Fruit fly (Drosophila melanogaster): Measurements from ENCODE around the gene nau.

DNA sequence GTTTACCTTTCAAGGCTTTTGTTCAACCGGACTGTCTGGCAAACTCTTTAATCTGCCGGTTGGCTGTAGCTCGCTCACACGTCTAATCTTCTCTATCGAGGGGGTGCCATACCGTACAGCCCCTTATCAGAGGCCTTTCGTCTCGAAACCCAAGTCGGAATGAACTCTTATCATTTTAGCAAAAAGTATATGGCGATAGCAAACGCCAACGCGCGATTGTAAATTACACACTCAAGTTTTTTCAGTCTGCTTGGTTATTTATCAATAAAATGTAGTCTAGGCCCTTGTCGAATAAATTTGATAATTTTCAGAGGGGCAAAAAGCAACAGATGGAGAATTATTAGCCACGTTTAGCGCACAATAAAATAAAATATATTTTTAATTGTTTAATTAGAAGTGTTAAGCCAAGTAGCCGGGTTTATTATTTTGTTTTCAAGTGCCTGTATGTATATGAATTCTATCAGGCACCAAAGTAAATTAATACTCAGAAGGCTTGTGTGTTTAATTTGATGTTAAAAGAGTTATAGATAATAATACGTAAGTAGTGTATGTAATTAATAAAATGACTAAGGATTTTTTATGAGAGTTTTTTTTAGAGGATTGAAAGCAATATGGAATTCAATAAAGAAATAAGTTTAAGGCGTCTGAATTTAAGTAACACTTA lies 6.8 kb upstream of the nau start:
- TF ChIP-seq Sin3A (optimal IDR thresholded peaks at IDR 0.05), result no peak
- TF ChIP-seq psq (optimal IDR thresholded peaks at IDR 0.05), result no peak
- TF ChIP-seq insv (optimal IDR thresholded peaks at IDR 0.05), result no peak
- TF ChIP-seq h (optimal IDR thresholded peaks at IDR 0.05), result no peak
- TF ChIP-seq Myc (optimal IDR thresholded peaks at IDR 0.05), result no peak
- no peak for TF ChIP-seq ttk (optimal IDR thresholded peaks at IDR 0.05)
